Worm (Caenorhabditis elegans) whole organism, L4/young adult: Measurements from ENCODE around the gene lec-11.

Source experiments
- W03F9.2 ChIP-seq: fragments of 150-350 bp; optimal IDR thresholded peaks from 2 replicates; lab custom pipeline; 2014; ENCODE audit warnings: missing biosample characterization, missing genetic modification characterization
- dao-5 ChIP-seq: sonication (generic microtip); optimal IDR thresholded peaks from 2 replicates; lab custom pipeline; 2016; ENCODE audit warnings: missing genotype, missing genetic modification characterization, moderate library complexity, missing compliant biosample characterization

DNA sequence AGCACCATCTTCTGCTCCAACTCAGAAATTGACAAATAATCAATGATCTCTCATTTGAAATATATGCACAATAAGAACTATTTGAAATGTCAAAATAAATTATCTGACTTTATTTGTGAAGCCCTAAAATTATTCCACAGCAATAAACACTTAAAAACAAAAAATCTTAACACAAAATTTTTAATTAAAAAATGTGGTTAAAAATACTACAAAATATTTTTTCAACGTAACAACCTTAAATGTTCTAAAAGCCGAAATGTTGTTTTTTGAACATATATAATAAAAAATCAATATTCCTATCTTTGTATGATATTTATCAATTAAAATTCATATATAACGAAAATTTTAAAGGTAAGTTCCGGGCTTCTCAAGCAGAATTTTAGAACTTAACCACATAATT lies 9.5 kb upstream of the lec-11 start, which contains the start of gene F38A5.8:
- no peak for TF ChIP-seq dao-5
- TF ChIP-seq W03F9.2 (tag; lab: Kevin White, UChicago) = no peak
